Fruit fly (Drosophila melanogaster) whole organism, wandering third instar larva: ENCODE results near the gene slmo.

Experiments
- HLH106 ChIP-seq: fragments of 200-800 bp; optimal IDR thresholded peaks from 3 replicates; lab custom pipeline; 2019; ENCODE audit warnings: missing biosample characterization, mild to moderate bottlenecking, missing genetic modification characterization, moderate library complexity
- Mio ChIP-seq: sonication (Bioruptor generic); optimal IDR thresholded peaks from 2 replicates; lab custom pipeline; 2016; ENCODE audit warnings: missing biosample characterization, missing genetic modification characterization
- Myc ChIP-seq: fragments of >200 bp; optimal IDR thresholded peaks from 2 replicates; lab custom pipeline; 2017
- brk ChIP-seq: fragments of 200-800 bp; sonication (Bioruptor generic); optimal IDR thresholded peaks from 2 replicates; lab custom pipeline; 2016; ENCODE audit warnings: missing biosample characterization, mild to moderate bottlenecking, missing genetic modification characterization
- dsf ChIP-seq: sonication (Bioruptor generic); optimal IDR thresholded peaks from 2 replicates; lab custom pipeline; 2016; ENCODE audit warnings: missing biosample characterization, missing genetic modification characterization, borderline replicate concordance
- fru ChIP-seq: fragments of 200-800 bp; sonication (Bioruptor generic); optimal IDR thresholded peaks from 3 replicates; lab custom pipeline; 2016; ENCODE audit warnings: missing biosample characterization, mild to moderate bottlenecking, missing genetic modification characterization
- jim ChIP-seq: fragments of 175-275, 200-325 bp; sonication (Bioruptor generic); optimal IDR thresholded peaks from 2 replicates; lab custom pipeline; 2016; ENCODE audit warnings: missing biosample characterization, mild to moderate bottlenecking, missing genetic modification characterization
- lola ChIP-seq: fragments of >200 bp; optimal IDR thresholded peaks from 2 replicates; lab custom pipeline; 2017; ENCODE audit warnings: missing biosample characterization, missing genetic modification characterization
- tai ChIP-seq: sonication (Bioruptor generic); optimal IDR thresholded peaks from 2 replicates; lab custom pipeline; 2016; ENCODE audit warnings: missing biosample characterization, missing genetic modification characterization

- TF ChIP-seq HLH106 (tag; lab: Kevin White, UChicago) (no peak), brk (GFP tag; lab: Kevin White, UChicago) (no peak), Mio (no peak), tai (GFP tag; lab: Kevin White, UChicago) (no peak), lola (GFP tag; lab: Kevin White, UChicago) (no peak), Myc (lab: Kevin White, UChicago) (no peak), fru (GFP tag; lab: Kevin White, UChicago) (no peak), dsf (GFP tag; lab: Kevin White, UChicago) (no peak), jim (no peak)
Measured at dm6 chr2L:6084694-6085093, 36.2 kb upstream of the slmo start.
